Worm (Caenorhabditis elegans): ENCODE results near the gene srz-82.

srz-82 gene

ce11 chrIV:3469742-3470141 lies 13.0 kb upstream of the srz-82 start, which contains the start of gene F58E2.2:
Gene F58E2.2 (plus strand): TSS chrIV:3470042.
- TF ChIP-seq him-1 (tag; optimal IDR thresholded peaks at IDR 0.05) = no peak
- TF ChIP-seq lsy-27 (tag; optimal IDR thresholded peaks at IDR 0.05; ENCODE audit: borderline replicate concordance, insufficient read depth) = no peak
- TF ChIP-seq lin-54 (GFP tag; optimal IDR thresholded peaks at IDR 0.05) = no peak
- no peak for TF ChIP-seq bed-1 (GFP tag; IDR thresholded peaks at IDR 0.05)
- TF ChIP-seq dox-1 (GFP tag; IDR thresholded peaks at IDR 0.05) = no peak
- TF ChIP-seq F49E8.2 (tag; optimal IDR thresholded peaks at IDR 0.05; ENCODE audit: insufficient read depth) = no peak
- no peak for TF ChIP-seq lir-1 (GFP tag; conservative IDR thresholded peaks at IDR 0.05)
- no peak for TF ChIP-seq snpc-3.4 (tag; optimal IDR thresholded peaks at IDR 0.05)
- TF ChIP-seq egl-18 (GFP tag; IDR thresholded peaks at IDR 0.05) = no peak
- no peak for TF ChIP-seq attf-3 (GFP tag; conservative IDR thresholded peaks at IDR 0.05)
- no peak for TF ChIP-seq aptf-3 (GFP tag; IDR thresholded peaks at IDR 0.05)
- no peak for TF ChIP-seq dpl-1 (GFP tag; optimal IDR thresholded peaks at IDR 0.05)
- no peak for TF ChIP-seq Y67H2A.10 (GFP tag; conservative IDR thresholded peaks at IDR 0.05)
- no peak for TF ChIP-seq sptf-2 (GFP tag; optimal IDR thresholded peaks at IDR 0.05)
- no peak for TF ChIP-seq mel-28 (tag; optimal IDR thresholded peaks at IDR 0.05; ENCODE audit: borderline replicate concordance)
- no peak for TF ChIP-seq hlh-26 (GFP tag; conservative IDR thresholded peaks at IDR 0.05)
- TF ChIP-seq mcd-1 (GFP tag; IDR thresholded peaks at IDR 0.05) = no peak

- no peak for TF ChIP-seq attf-5 (GFP tag; optimal IDR thresholded peaks at IDR 0.05)
- no peak for TF ChIP-seq F23B12.7 (tag; optimal IDR thresholded peaks at IDR 0.05; ENCODE audit: insufficient read depth)
- no peak for TF ChIP-seq gei-17 (GFP tag; optimal IDR thresholded peaks at IDR 0.05)
- no peak for TF ChIP-seq efl-1 (GFP tag; optimal IDR thresholded peaks at IDR 0.05)
- TF ChIP-seq hsf-1 (GFP tag; IDR thresholded peaks at IDR 0.05) = no peak
- TF ChIP-seq sdz-38 (tag; optimal IDR thresholded peaks at IDR 0.05) = no peak
- TF ChIP-seq rpc-1 (optimal IDR thresholded peaks at IDR 0.05) = no peak
- TF ChIP-seq rpc-1 (tag; optimal IDR thresholded peaks at IDR 0.05) = no peak
- no peak for TF ChIP-seq snpc-1.1 (tag; optimal IDR thresholded peaks at IDR 0.05; ENCODE audit: insufficient read depth)
- no peak for TF ChIP-seq ceh-40 (GFP tag; IDR thresholded peaks at IDR 0.05)
- TF ChIP-seq aptf-2 (GFP tag; conservative IDR thresholded peaks at IDR 0.05) = no peak
Measured at ce11 chrIV:3477124-3477523, 5.6 kb upstream of the srz-82 start, which contains the start of gene srz-69. Gene srz-69 (minus strand): TSS chrIV:3477224.

ce11 chrIV:3478911-3479385 lies 3.7 kb upstream of the srz-82 start, which contains the start of the genes srz-70 and C09G12.5:
Gene srz-70 (minus strand): TSS chrIV:3479011.
Gene C09G12.5 (plus strand): TSS chrIV:3479335.
- no peak for TF ChIP-seq lin-26 (GFP tag; IDR thresholded peaks at IDR 0.05)
- no peak for TF ChIP-seq B0019.2 (GFP tag; conservative IDR thresholded peaks at IDR 0.05)
- no peak for TF ChIP-seq F39B2.1 (GFP tag; IDR thresholded peaks at IDR 0.05)
- TF ChIP-seq nfyb-1 (GFP tag; IDR thresholded peaks at IDR 0.05) = no peak

- TF ChIP-seq nhr-80 (tag; optimal IDR thresholded peaks at IDR 0.05) = no peak
Measured at ce11 chrIV:3481760-3482159, 935 bp upstream of the srz-82 start, which contains the start of gene srz-37. Gene srz-37 (minus strand): TSS chrIV:3481860.

ce11 chrIV:3491477-3491876 lies 8.8 kb downstream of the srz-82 start, which contains the start of gene srz-78:
Gene srz-78 (plus strand): TSS chrIV:3491777.
- TF ChIP-seq ceh-40 (GFP tag; IDR thresholded peaks at IDR 0.05) (no peak), Y53F4B.3 (GFP tag; IDR thresholded peaks at IDR 0.05) (no peak), bed-1 (GFP tag; IDR thresholded peaks at IDR 0.05) (no peak), chd-7 (tag; optimal IDR thresholded peaks at IDR 0.05) (no peak), zfh-2 (GFP tag; conservative IDR thresholded peaks at IDR 0.05) (no peak), ztf-3 (GFP tag; optimal IDR thresholded peaks at IDR 0.05) (no peak), hmg-1.2 (GFP tag; IDR thresholded peaks at IDR 0.05) (no peak), pbrm-1 (GFP tag; IDR thresholded peaks at IDR 0.05) (no peak), F10E7.11 (tag; optimal IDR thresholded peaks at IDR 0.05) (no peak), dpff-1 (tag; optimal IDR thresholded peaks at IDR 0.05) (no peak), ztf-22 (GFP tag; optimal IDR thresholded peaks at IDR 0.05) (no peak), B0261.1 (tag; optimal IDR thresholded peaks at IDR 0.05) (no peak), T26A5.8 (tag; optimal IDR thresholded peaks at IDR 0.05) (no peak)

Data from whole organism, young adult.